Worm (Caenorhabditis elegans) whole organism, early embryonic: ENCODE results near the gene copz-1.

ENCODE experiments used
- B0310.2 ChIP-seq: sonication (generic microtip); optimal IDR thresholded peaks from 2 replicates; lab custom pipeline; 2016; ENCODE audit warnings: mild to moderate bottlenecking, missing genetic modification characterization, missing compliant biosample characterization
- aly-1 ChIP-seq: sonication (generic microtip); optimal IDR thresholded peaks from 2 replicates; lab custom pipeline; 2016; ENCODE audit warnings: missing genetic modification characterization, missing compliant biosample characterization
- ama-1 ChIP-seq: fragments of 150-350 bp; optimal IDR thresholded peaks from 2 replicates; lab custom pipeline; 2014
- ets-7 ChIP-seq: sonication (generic microtip); optimal IDR thresholded peaks from 2 replicates; lab custom pipeline; 2016; ENCODE audit warnings: missing genotype, missing genetic modification characterization, missing compliant biosample characterization
- hmbx-1 ChIP-seq: sonication (generic microtip); optimal IDR thresholded peaks from 2 replicates; lab custom pipeline; 2016; ENCODE audit warnings: mild to moderate bottlenecking, missing genetic modification characterization, missing compliant biosample characterization
- hmg-4 ChIP-seq: fragments of 200-800 bp; sonication (Bioruptor generic); optimal IDR thresholded peaks from 2 replicates; lab custom pipeline; 2018; ENCODE audit warnings: mild to moderate bottlenecking, missing genetic modification characterization, missing compliant biosample characterization
- hnd-1 ChIP-seq: sonication (generic microtip); optimal IDR thresholded peaks from 2 replicates; lab custom pipeline; 2016; ENCODE audit warnings: missing genetic modification characterization, missing compliant biosample characterization
- pes-1 ChIP-seq: fragments of 200-800 bp; sonication (Bioruptor generic); IDR thresholded peaks from 2 replicates; pipeline ENCODE4 v1.3.6; 2022; ENCODE audit warnings: missing genetic modification reagents, missing genetic modification characterization, missing compliant biosample characterization
- tbx-37 ChIP-seq: fragments of 200-800 bp; sonication (Bioruptor generic); conservative IDR thresholded peaks from 2 replicates; pipeline ENCODE4 v1.3.6; 2022; ENCODE audit warnings: missing genetic modification reagents, missing genetic modification characterization, missing compliant biosample characterization
- tra-4 ChIP-seq: sonication (generic microtip); optimal IDR thresholded peaks from 2 replicates; lab custom pipeline; 2017; ENCODE audit warnings: missing genetic modification characterization, missing compliant biosample characterization

- TF ChIP-seq tbx-37 (GFP tag; lab: Robert Waterston, UW) (no peak), ama-1 (lab: Kevin White, UChicago) (no peak), B0310.2 (no peak), pes-1 (GFP tag; lab: Robert Waterston, UW) (no peak), aly-1 (tag; lab: Kevin White, UChicago) (no peak), tra-4 (tag; lab: Kevin White, UChicago) (no peak), hmg-4 (no peak), ets-7 (tag; lab: Kevin White, UChicago) (no peak), hnd-1 (tag; lab: Kevin White, UChicago) (no peak), hmbx-1 (tag; lab: Kevin White, UChicago) (no peak)
Observed at ce11 chrII:10861723-10862486, 10.8 kb upstream of the copz-1 start.
